Worm (Caenorhabditis elegans) whole organism, L2 larva: ENCODE results near the gene T19H12.2.

Experiments
- F13H6.1 ChIP-seq: sonication (generic microtip); optimal IDR thresholded peaks from 2 replicates; lab custom pipeline; 2016; ENCODE audit warnings: missing genetic modification characterization, missing compliant biosample characterization
- R02D3.7 ChIP-seq: fragments of 150-350 bp; optimal IDR thresholded peaks from 2 replicates; lab custom pipeline; 2014; ENCODE audit warnings: missing biosample characterization, missing genetic modification characterization
- Y55F3AM.14 ChIP-seq: fragments of 200-800 bp; sonication (Bioruptor generic); optimal IDR thresholded peaks from 2 replicates; lab custom pipeline; 2018; ENCODE audit warnings: mild to moderate bottlenecking, missing genetic modification characterization, missing compliant biosample characterization
- alr-1 ChIP-seq: fragments of 150-350 bp; optimal IDR thresholded peaks from 2 replicates; lab custom pipeline; 2014; ENCODE audit warnings: missing biosample characterization, missing genetic modification characterization
- aly-2 ChIP-seq: fragments of 150-350 bp; optimal IDR thresholded peaks from 2 replicates; lab custom pipeline; 2014; ENCODE audit warnings: missing biosample characterization, missing genetic modification characterization
- ama-1 ChIP-seq: fragments of 150-350 bp; optimal IDR thresholded peaks from 2 replicates; lab custom pipeline; 2018; ENCODE audit warnings: inconsistent platforms
- ceh-16 ChIP-seq: fragments of 150-350 bp; optimal IDR thresholded peaks from 2 replicates; lab custom pipeline; 2014; ENCODE audit warnings: missing biosample characterization, missing genetic modification characterization
- ceh-82 ChIP-seq: fragments of 150-350 bp; optimal IDR thresholded peaks from 2 replicates; lab custom pipeline; 2014; ENCODE audit warnings: missing biosample characterization, missing genetic modification characterization
- elt-1 ChIP-seq: fragments of 150-350 bp; optimal IDR thresholded peaks from 2 replicates; lab custom pipeline; 2014; ENCODE audit warnings: missing biosample characterization, missing genetic modification characterization
- elt-3 ChIP-seq: sonication (generic microtip); optimal IDR thresholded peaks from 2 replicates; lab custom pipeline; 2017; ENCODE audit warnings: missing biosample characterization, missing genetic modification characterization
- fos-1 ChIP-seq: fragments of 150-350 bp; optimal IDR thresholded peaks from 2 replicates; lab custom pipeline; 2014; ENCODE audit warnings: missing biosample characterization, missing genetic modification characterization
- gmeb-1 ChIP-seq: fragments of 150-350 bp; optimal IDR thresholded peaks from 2 replicates; lab custom pipeline; 2014; ENCODE audit warnings: missing biosample characterization, missing genetic modification characterization
- lin-11 ChIP-seq: fragments of 150-350 bp; sonication (generic microtip); optimal IDR thresholded peaks from 2 replicates; lab custom pipeline; 2014; ENCODE audit warnings: missing biosample characterization, missing genetic modification characterization, inconsistent platforms, mixed read lengths
- lin-13 ChIP-seq: fragments of 150-350 bp; optimal IDR thresholded peaks from 2 replicates; lab custom pipeline; 2014; ENCODE audit warnings: missing biosample characterization, missing genetic modification reagents, missing genetic modification characterization
- lin-39 ChIP-seq: fragments of 150-350 bp; optimal IDR thresholded peaks from 2 replicates; lab custom pipeline; 2014; ENCODE audit warnings: missing biosample characterization, missing genetic modification reagents, missing genetic modification characterization
- lsy-2 ChIP-seq, 2 experiments: fragments of 150-350 bp in 1 of 2; sonication (generic microtip) in 1 of 2; optimal IDR thresholded peaks; 2 replicates each; lab custom pipeline; 2014 to 2017; ENCODE audit warnings: missing biosample characterization in 2 of 2, missing genetic modification characterization in 2 of 2
- mbf-1 ChIP-seq: sonication (generic microtip); optimal IDR thresholded peaks from 2 replicates; lab custom pipeline; 2017; ENCODE audit warnings: missing biosample characterization, missing genetic modification characterization
- mdl-1 ChIP-seq, 2 experiments: fragments of 150-350 bp in 1 of 2; sonication (generic microtip) in 1 of 2; optimal IDR thresholded peaks; 2 replicates each; lab custom pipeline; 2017; ENCODE audit warnings: missing biosample characterization in 2 of 2, missing genetic modification characterization in 2 of 2
- nhr-10 ChIP-seq: sonication (generic microtip); optimal IDR thresholded peaks from 2 replicates; lab custom pipeline; 2017; ENCODE audit warnings: missing biosample characterization, missing genetic modification characterization
- nhr-11 ChIP-seq: fragments of 150-350 bp; optimal IDR thresholded peaks from 2 replicates; lab custom pipeline; 2014; ENCODE audit warnings: missing biosample characterization, missing genetic modification characterization
- nhr-129 ChIP-seq: fragments of 150-350 bp; optimal IDR thresholded peaks from 2 replicates; lab custom pipeline; 2014; ENCODE audit warnings: missing biosample characterization, missing genetic modification characterization
- nhr-21 ChIP-seq: fragments of 150-350 bp; optimal IDR thresholded peaks from 2 replicates; lab custom pipeline; 2014; ENCODE audit warnings: missing biosample characterization, missing genetic modification characterization
- nhr-23 ChIP-seq: fragments of 150-350 bp; optimal IDR thresholded peaks from 2 replicates; lab custom pipeline; 2014; ENCODE audit warnings: missing biosample characterization, missing genetic modification reagents, missing genetic modification characterization
- nhr-237 ChIP-seq: fragments of 150-350 bp; optimal IDR thresholded peaks from 2 replicates; lab custom pipeline; 2014; ENCODE audit warnings: missing biosample characterization, missing genetic modification characterization
- nhr-25 ChIP-seq: fragments of 150-350 bp; sonication (generic microtip); optimal IDR thresholded peaks from 3 replicates; lab custom pipeline; 2014; ENCODE audit warnings: missing biosample characterization, missing genetic modification characterization
- nhr-6 ChIP-seq: fragments of 150-350 bp; optimal IDR thresholded peaks from 2 replicates; lab custom pipeline; 2014; ENCODE audit warnings: missing biosample characterization, missing genetic modification characterization
- nhr-77 ChIP-seq: fragments of 150-350 bp; optimal IDR thresholded peaks from 2 replicates; lab custom pipeline; 2014; ENCODE audit warnings: missing biosample characterization, missing genetic modification characterization
- skn-1 ChIP-seq: sonication (generic microtip); optimal IDR thresholded peaks from 2 replicates; lab custom pipeline; 2017; ENCODE audit warnings: missing biosample characterization, missing genetic modification characterization
- sma-3 ChIP-seq: sonication (generic microtip); optimal IDR thresholded peaks from 2 replicates; lab custom pipeline; 2016; ENCODE audit warnings: missing genetic modification reagents, missing genetic modification characterization, missing compliant biosample characterization
- sma-9 ChIP-seq, 2 experiments: fragments of 150-350 bp in 1 of 2; sonication (generic microtip) in 1 of 2; optimal IDR thresholded peaks; 2 replicates each; lab custom pipeline; 2014 to 2016; ENCODE audit warnings: missing genetic modification characterization in 2 of 2, mild to moderate bottlenecking in 1 of 2, missing biosample characterization in 1 of 2, missing compliant biosample characterization in 1 of 2, missing genetic modification reagents in 1 of 2, moderate library complexity in 1 of 2
- unc-39 ChIP-seq: fragments of 150-350 bp; optimal IDR thresholded peaks from 2 replicates; lab custom pipeline; 2014; ENCODE audit warnings: missing biosample characterization, missing genetic modification characterization
- unc-62 ChIP-seq: fragments of 150-350 bp; optimal IDR thresholded peaks from 2 replicates; lab custom pipeline; 2014; ENCODE audit warnings: missing biosample characterization, missing genetic modification reagents, missing genetic modification characterization
- ztf-1 ChIP-seq: fragments of 200-800 bp; sonication (Bioruptor generic); conservative IDR thresholded peaks from 2 replicates; pipeline ENCODE4 v1.3.6; 2022; ENCODE audit warnings: missing genetic modification characterization, missing compliant biosample characterization
- ztf-11 ChIP-seq: sonication (generic microtip); optimal IDR thresholded peaks from 2 replicates; lab custom pipeline; 2017; ENCODE audit warnings: missing biosample characterization, missing genetic modification characterization
- ztf-4 ChIP-seq: fragments of 150-350 bp; optimal IDR thresholded peaks from 2 replicates; lab custom pipeline; 2014; ENCODE audit warnings: missing biosample characterization, missing genetic modification characterization

The T19H12.2 gene

ce11 chrV:4908591-4908990 is 18.4 kb downstream of the T19H12.2 start, which contains the start of gene ugt-13:
TSS of gene ugt-13 (plus strand) at chrV:4908884.
- TF ChIP-seq ceh-16 (tag; lab: Kevin White, UChicago) (no peak), nhr-25 (tag; lab: Kevin White, UChicago) (peak; percentile 91), lin-39 (tag; lab: Kevin White, UChicago) (no peak), sma-9 (GFP tag; optimal IDR thresholded peaks at IDR 0.05; lab: Kevin White, UChicago) (peak; percentile 81), sma-9 (tag; optimal IDR thresholded peaks at IDR 0.05; lab: Kevin White, UChicago) (no peak), alr-1 (tag; lab: Kevin White, UChicago) (no peak), fos-1 (tag; lab: Kevin White, UChicago) (peak; percentile 1), sma-3 (GFP tag; lab: Kevin White, UChicago) (peak; percentile 82), aly-2 (no peak), lin-13 (GFP tag; lab: Kevin White, UChicago) (no peak), nhr-129 (tag; lab: Kevin White, UChicago) (peak; percentile 97), nhr-6 (tag; lab: Kevin White, UChicago) (no peak), nhr-11 (no peak), nhr-21 (peak; percentile 56), nhr-10 (tag; lab: Kevin White, UChicago) (no peak)

- TF ChIP-seq nhr-25 (tag; lab: Kevin White, UChicago) (peak; percentile 54), unc-39 (tag; lab: Kevin White, UChicago) (no peak), nhr-21 (peak; percentile 48), Y55F3AM.14 (peak; percentile 5)
Measured at ce11 chrV:4912313-4912712, 22.1 kb downstream of the T19H12.2 start, which contains the start of gene H23N18.5. TSS of gene H23N18.5 (minus strand) at chrV:4912381.

- TF ChIP-seq ztf-4 (tag; lab: Kevin White, UChicago) (no peak), sma-3 (GFP tag; lab: Kevin White, UChicago) (no peak), F13H6.1 (tag; lab: Kevin White, UChicago) (no peak), nhr-23 (no peak), ztf-1 (GFP tag; lab: Robert Waterston, UW) (no peak), ztf-11 (tag; lab: Kevin White, UChicago) (no peak), alr-1 (tag; lab: Kevin White, UChicago) (no peak), ceh-82 (no peak), unc-62 (GFP tag; lab: Kevin White, UChicago) (no peak), nhr-77 (no peak), elt-3 (tag; lab: Kevin White, UChicago) (no peak), R02D3.7 (tag; lab: Kevin White, UChicago) (no peak), aly-2 (no peak), lsy-2 (tag; optimal IDR thresholded peaks at IDR 0.05; lab: Kevin White, UChicago) (no peak), nhr-237 (tag; lab: Kevin White, UChicago) (no peak), ama-1 (no peak), lin-11 (tag; lab: Kevin White, UChicago) (no peak), nhr-25 (tag; lab: Kevin White, UChicago) (no peak)
Measured at ce11 chrV:4913853-4914252, 23.6 kb downstream of the T19H12.2 start.

ce11 chrV:4914879-4915278 is 24.6 kb downstream of the T19H12.2 start, which contains the start of gene H23N18.6:
TSS of gene H23N18.6 (minus strand) at chrV:4915079.
- TF ChIP-seq elt-1 (tag; lab: Kevin White, UChicago), result no peak
- TF ChIP-seq sma-3 (GFP tag; lab: Kevin White, UChicago), result no peak
- TF ChIP-seq unc-62 (GFP tag; lab: Kevin White, UChicago), result no peak
- TF ChIP-seq sma-9 (GFP tag; optimal IDR thresholded peaks at IDR 0.05; lab: Kevin White, UChicago), result peak; percentile 32
- TF ChIP-seq sma-9 (tag; optimal IDR thresholded peaks at IDR 0.05; lab: Kevin White, UChicago), result no peak
- no peak for TF ChIP-seq ztf-4 (tag; lab: Kevin White, UChicago)
- TF ChIP-seq Y55F3AM.14, result no peak
- peak; percentile 80 for TF ChIP-seq fos-1 (tag; lab: Kevin White, UChicago)
- TF ChIP-seq gmeb-1, result peak; percentile 24
- no peak for TF ChIP-seq skn-1 (tag; lab: Kevin White, UChicago)
- TF ChIP-seq nhr-21, result no peak
- no peak for TF ChIP-seq ceh-82
- no peak for TF ChIP-seq ztf-1 (GFP tag; lab: Robert Waterston, UW)
- TF ChIP-seq lin-11 (tag; lab: Kevin White, UChicago), result no peak
- TF ChIP-seq mbf-1 (tag; lab: Kevin White, UChicago), result no peak
- TF ChIP-seq ama-1, result no peak
- TF ChIP-seq mdl-1 (tag; optimal IDR thresholded peaks at IDR 0.05; lab: Kevin White, UChicago), result no peak
- TF ChIP-seq aly-2, result no peak
- no peak for TF ChIP-seq F13H6.1 (tag; lab: Kevin White, UChicago)
- TF ChIP-seq lsy-2 (tag; optimal IDR thresholded peaks at IDR 0.05; lab: Kevin White, UChicago), result no peak
